Fruit fly (Drosophila melanogaster) whole organism, embryonic: ENCODE results near the gene kibra.
A peak's percentile ranks its signal among the peaks of the same experiment; 100 is the strongest.

Experiments
- Adf1 ChIP-seq: fragments of 200-800 bp; sonication (Bioruptor generic); IDR thresholded peaks from 2 replicates; pipeline ENCODE4 v1.3.6; 2022; ENCODE audit warnings: missing biosample characterization, missing genetic modification characterization
- CG10209 ChIP-seq: fragments of 200-800 bp; sonication (Bioruptor generic); optimal IDR thresholded peaks from 3 replicates; lab custom pipeline; 2017; ENCODE audit warnings: missing biosample characterization, mild to moderate bottlenecking, missing genetic modification characterization, missing genetic modification reagents
- CG11504 ChIP-seq: fragments of 200-800 bp; sonication (Bioruptor generic); optimal IDR thresholded peaks from 3 replicates; lab custom pipeline; 2019; ENCODE audit warnings: missing biosample characterization, mild to moderate bottlenecking, missing genetic modification characterization, moderate library complexity
- CG11695 ChIP-seq: fragments of 200-800 bp; sonication (Bioruptor generic); IDR thresholded peaks from 3 replicates; pipeline ENCODE4 v1.3.6; 2022; ENCODE audit warnings: missing biosample characterization, missing genetic modification characterization
- CG12659 ChIP-seq: fragments of 200-800 bp; sonication (Bioruptor generic); optimal IDR thresholded peaks from 3 replicates; lab custom pipeline; 2017; ENCODE audit warnings: mild to moderate bottlenecking, missing biosample characterization, missing genetic modification reagents, missing genetic modification characterization
- CG12769 ChIP-seq: fragments of 200-800 bp; sonication (Bioruptor generic); optimal IDR thresholded peaks from 2 replicates; lab custom pipeline; 2019; ENCODE audit warnings: missing biosample characterization, mild to moderate bottlenecking, missing genetic modification characterization, moderate library complexity
- CG14860 ChIP-seq: fragments of 200-800 bp; sonication (Bioruptor generic); IDR thresholded peaks from 3 replicates; pipeline ENCODE4 v1.3.6; 2022; ENCODE audit warnings: missing biosample characterization, missing genetic modification characterization; ENCODE audit not compliant: partially characterized antibody
- CG15011 ChIP-seq: fragments of 200-800 bp; sonication (Bioruptor generic); optimal IDR thresholded peaks from 3 replicates; lab custom pipeline; 2018; ENCODE audit warnings: missing biosample characterization, mild to moderate bottlenecking, missing genetic modification characterization
- CG15269 ChIP-seq: fragments of 200-800 bp; sonication (Bioruptor generic); optimal IDR thresholded peaks from 2 replicates; lab custom pipeline; 2018; ENCODE audit warnings: missing biosample characterization, mild to moderate bottlenecking, missing genetic modification characterization, moderate library complexity
- CG15514 ChIP-seq: fragments of 200-800 bp; sonication (Bioruptor generic); optimal IDR thresholded peaks from 3 replicates; lab custom pipeline; 2017; ENCODE audit warnings: missing biosample characterization, missing genetic modification characterization, mild to moderate bottlenecking, moderate library complexity, missing genetic modification reagents
- CG18011 ChIP-seq: fragments of 200-800 bp; sonication (Bioruptor generic); optimal IDR thresholded peaks from 2 replicates; lab custom pipeline; 2017; ENCODE audit warnings: missing biosample characterization, missing genetic modification characterization, mild to moderate bottlenecking, moderate library complexity, missing genotype
- CG31441 ChIP-seq: fragments of 200-800 bp; sonication (Bioruptor generic); IDR thresholded peaks from 2 replicates; pipeline ENCODE4 v1.3.6; 2022; ENCODE audit warnings: missing biosample characterization, missing genetic modification characterization
- CG3281 ChIP-seq: fragments of 200-800 bp; sonication (Bioruptor generic); optimal IDR thresholded peaks from 3 replicates; lab custom pipeline; 2017; ENCODE audit warnings: missing biosample characterization, mild to moderate bottlenecking, missing genetic modification characterization
- CG3847 ChIP-seq: fragments of 200-800 bp; sonication (Bioruptor generic); IDR thresholded peaks from 2 replicates; pipeline ENCODE4 v1.3.6; 2022; ENCODE audit warnings: missing biosample characterization, missing genetic modification characterization
- CG4404 ChIP-seq: fragments of 200-800 bp; sonication (Bioruptor generic); IDR thresholded peaks from 2 replicates; pipeline ENCODE4 v1.3.6; 2022; ENCODE audit warnings: missing biosample characterization, missing genetic modification characterization
- CG7839 ChIP-seq: fragments of 200-800 bp; sonication (Bioruptor generic); optimal IDR thresholded peaks from 3 replicates; lab custom pipeline; 2018; ENCODE audit warnings: missing biosample characterization, mild to moderate bottlenecking, missing genetic modification characterization, moderate library complexity
- CG8290 ChIP-seq, 3 experiments: fragments of 200-800 bp; sonication (Bioruptor generic); optimal IDR thresholded peaks; 2 replicates each; lab custom pipeline; 2016 to 2019; ENCODE audit warnings: missing biosample characterization in 3 of 3, missing genetic modification characterization in 3 of 3, mild to moderate bottlenecking in 2 of 3, moderate library complexity in 1 of 3
- CG9727 ChIP-seq: fragments of 200-800 bp; sonication (Bioruptor generic); optimal IDR thresholded peaks from 3 replicates; lab custom pipeline; 2017; ENCODE audit warnings: missing biosample characterization, mild to moderate bottlenecking, missing genetic modification characterization
- D19A ChIP-seq: fragments of 200-800 bp; optimal IDR thresholded peaks from 3 replicates; lab custom pipeline; 2019; ENCODE audit warnings: missing biosample characterization, mild to moderate bottlenecking, missing genetic modification characterization, moderate library complexity
- Dek ChIP-seq: fragments of 200-800 bp; sonication (Bioruptor generic); optimal IDR thresholded peaks from 3 replicates; lab custom pipeline; 2019; ENCODE audit warnings: missing biosample characterization, mild to moderate bottlenecking, missing genetic modification characterization, moderate library complexity
- Med ChIP-seq: fragments of 200-800 bp; sonication (Bioruptor generic); peaks from one replicate; lab custom pipeline; 2016; ENCODE audit warnings: missing biosample characterization, missing genetic modification characterization, mild to moderate bottlenecking, inconsistent platforms, moderate library complexity
- PHDP ChIP-seq: fragments of 200-800 bp; sonication (Bioruptor generic); optimal IDR thresholded peaks from 3 replicates; lab custom pipeline; 2018; ENCODE audit warnings: missing biosample characterization, mild to moderate bottlenecking, missing genetic modification characterization, moderate library complexity
- Rfx ChIP-seq: fragments of 200-800 bp; sonication (Bioruptor generic); IDR thresholded peaks from 2 replicates; pipeline ENCODE4 v1.3.6; 2022; ENCODE audit warnings: missing biosample characterization, missing genetic modification characterization
- Scr ChIP-seq: fragments of 200-800 bp; sonication (Bioruptor generic); IDR thresholded peaks from 2 replicates; pipeline ENCODE4 v1.3.6; 2022; ENCODE audit warnings: missing biosample characterization, missing genetic modification characterization; ENCODE audit not compliant: partially characterized antibody
- ci ChIP-seq: fragments of 200-800 bp; sonication (Bioruptor generic); IDR thresholded peaks from 3 replicates; pipeline ENCODE4 v1.3.6; 2022; ENCODE audit warnings: missing biosample characterization, missing genetic modification characterization
- crol ChIP-seq: fragments of 200-800 bp; sonication (Bioruptor generic); IDR thresholded peaks from 2 replicates; pipeline ENCODE4 v1.3.6; 2022; ENCODE audit warnings: missing biosample characterization, missing genetic modification characterization
- disco-r ChIP-seq: fragments of 200-800 bp; sonication (Bioruptor generic); optimal IDR thresholded peaks from 2 replicates; lab custom pipeline; 2016; ENCODE audit warnings: missing biosample characterization, missing genetic modification characterization
- grau ChIP-seq: fragments of 200-800 bp; optimal IDR thresholded peaks from 3 replicates; lab custom pipeline; 2019; ENCODE audit warnings: missing biosample characterization, mild to moderate bottlenecking, missing genetic modification characterization, moderate library complexity
- lmd ChIP-seq: fragments of 200-800 bp; sonication (Bioruptor generic); IDR thresholded peaks from 2 replicates; pipeline ENCODE4 v1.3.6; 2022; ENCODE audit warnings: missing biosample characterization, missing genetic modification characterization
- onecut ChIP-seq: fragments of 200-800 bp; sonication (Bioruptor generic); IDR thresholded peaks from 2 replicates; pipeline ENCODE4 v1.3.6; 2022; ENCODE audit warnings: missing biosample characterization, missing genetic modification characterization
- org-1 ChIP-seq: fragments of 200-800 bp; sonication (Bioruptor generic); optimal IDR thresholded peaks from 2 replicates; lab custom pipeline; 2017; ENCODE audit warnings: missing biosample characterization, missing genetic modification characterization
- pan ChIP-seq, 4 experiments: fragments of >200 bp in 3 of 4; fragments of 200-800 bp in 1 of 4; sonication (Bioruptor generic) in 1 of 4; optimal IDR thresholded peaks in 3 of 4; IDR thresholded peaks in 1 of 4; 2 replicates each; pipeline versions ENCODE4 v1.3.6 to Lab custom; 2017 to 2022; ENCODE audit warnings: missing biosample characterization in 2 of 4, missing genetic modification characterization in 2 of 4, mixed read lengths in 1 of 4
- prd ChIP-seq, 3 experiments: fragments of >200 bp in 2 of 3; fragments of 200-800 bp in 1 of 3; sonication (Bioruptor generic) in 1 of 3; optimal IDR thresholded peaks in 2 of 3; IDR thresholded peaks in 1 of 3; 2 replicates in 2 of 3; 3 replicates in 1 of 3; pipeline versions ENCODE4 v1.3.6 to Lab custom; 2017 to 2022; ENCODE audit warnings: missing biosample characterization in 1 of 3, missing genetic modification characterization in 1 of 3
- row ChIP-seq: fragments of 200-800 bp; sonication (Bioruptor generic); IDR thresholded peaks from 3 replicates; pipeline ENCODE4 v1.3.6; 2022; ENCODE audit warnings: missing biosample characterization, missing genetic modification characterization
- scrt ChIP-seq: fragments of 200-800 bp; sonication (Bioruptor generic); optimal IDR thresholded peaks from 2 replicates; lab custom pipeline; 2018; ENCODE audit warnings: missing biosample characterization, mild to moderate bottlenecking, missing genetic modification characterization, moderate library complexity
- sd ChIP-seq: fragments of 200-800 bp; sonication (Bioruptor generic); optimal IDR thresholded peaks from 3 replicates; lab custom pipeline; 2018; ENCODE audit warnings: missing biosample characterization, mild to moderate bottlenecking, missing genetic modification characterization, moderate library complexity
- sens ChIP-seq: fragments of 200-800 bp; sonication (Bioruptor generic); peaks from one replicate; lab custom pipeline; 2016; ENCODE audit warnings: missing biosample characterization, missing genetic modification characterization
- unpg ChIP-seq: fragments of 200-800 bp; sonication (Bioruptor generic); optimal IDR thresholded peaks from 3 replicates; lab custom pipeline; 2018; ENCODE audit warnings: missing biosample characterization, mild to moderate bottlenecking, missing genetic modification characterization, moderate library complexity

The kibra gene

dm6 chr3R:14711447-14712163 is 12.5 kb downstream of the kibra start (continued):
- TF ChIP-seq PHDP (tag; lab: Kevin White, UChicago) (peak; percentile 25), CG3281 (peak; percentile 54), ci (GFP tag; lab: Robert Waterston, UW) (no peak), CG4404 (GFP tag; lab: Robert Waterston, UW) (no peak), CG15269 (tag; lab: Kevin White, UChicago) (peak; percentile 40), CG15514 (GFP tag; lab: Kevin White, UChicago) (peak; percentile 47), CG31441 (GFP tag; lab: Robert Waterston, UW) (0 out of 2 replicates have a peak, but pooled peaks have one; percentile 13), scrt (GFP tag; lab: Kevin White, UChicago) (peak; percentile 2), disco-r (GFP tag; lab: Kevin White, UChicago) (no peak), CG10209 (peak; percentile 8), CG18011 (no peak), CG11695 (GFP tag; lab: Robert Waterston, UW) (peak; percentile 61; the same call in 2 of the 3 replicates), pan (optimal IDR thresholded peaks at IDR 0.05; lab: Kevin White, UChicago) (no peak), pan (GFP tag; optimal IDR thresholded peaks at IDR 0.05 in 1 of 2, IDR thresholded peaks at IDR 0.05 in 1 of 2) (peak in 1 of 2 experiments; percentile 54), lmd (peak; percentile 31; the same call in 1 of the 2 replicates), crol (peak; percentile 90), CG12769 (peak; percentile 62), CG8290 (GFP tag; optimal IDR thresholded peaks at IDR 0.05; lab: Kevin White, UChicago) (no peak), CG8290 (tag; optimal IDR thresholded peaks at IDR 0.05; lab: Kevin White, UChicago) (peak in 1 of 2 experiments; percentile 21), Dek (tag; lab: Kevin White, UChicago) (peak; percentile 29), Rfx (GFP tag; lab: Robert Waterston, UW) (peak; percentile 72), Adf1 (GFP tag; lab: Robert Waterston, UW) (peak; percentile 17; the same call in 1 of the 2 replicates), row (peak; percentile 30; the same call in 2 of the 3 replicates), CG14860 (GFP tag; lab: Robert Waterston, UW) (no peak), sens (GFP tag; lab: Kevin White, UChicago) (peak; percentile 19), grau (tag; lab: Kevin White, UChicago) (peak; percentile 42), CG15011 (GFP tag; lab: Kevin White, UChicago) (peak; percentile 28), unpg (GFP tag; lab: Kevin White, UChicago) (peak; percentile 7), org-1 (GFP tag; lab: Kevin White, UChicago) (peak; percentile 8), CG12659 (peak; percentile 27), CG11504 (tag; lab: Kevin White, UChicago) (peak; percentile 27), D19A (tag; lab: Kevin White, UChicago) (no peak), Scr (GFP tag; lab: Robert Waterston, UW) (no peak), sd (tag; lab: Kevin White, UChicago) (peak; percentile 89), CG9727 (GFP tag; lab: Kevin White, UChicago) (peak; percentile 38), CG3847 (0 out of 2 replicates have a peak, but pooled peaks have one; percentile 13), onecut (GFP tag; lab: Robert Waterston, UW) (no peak), prd (optimal IDR thresholded peaks at IDR 0.05; lab: Kevin White, UChicago) (no peak), prd (GFP tag; IDR thresholded peaks at IDR 0.05; lab: Robert Waterston, UW) (peak; percentile 28; the same call in 2 of the 3 replicates), CG7839 (tag; lab: Kevin White, UChicago) (peak; percentile 31), Med (GFP tag; lab: Kevin White, UChicago) (peak; percentile 50)
